Fruit fly (Drosophila melanogaster) whole organism, wandering third instar larva: Measurements from ENCODE around the gene loaf.

ENCODE experiments used
- Hr78 ChIP-seq: fragments of >200 bp; optimal IDR thresholded peaks from 2 replicates; lab custom pipeline; 2017; ENCODE audit warnings: missing biosample characterization, missing genetic modification characterization
- foxo ChIP-seq, 2 experiments: fragments of 200-800 bp; sonication (Bioruptor generic); optimal IDR thresholded peaks; 2 replicates in 1 of 2; 3 replicates in 1 of 2; lab custom pipeline; 2016 to 2017; ENCODE audit warnings: missing biosample characterization in 2 of 2, missing genetic modification characterization in 2 of 2
- h ChIP-seq: fragments of 200-800 bp; sonication (Bioruptor generic); optimal IDR thresholded peaks from 3 replicates; lab custom pipeline; 2016; ENCODE audit warnings: missing biosample characterization, mild to moderate bottlenecking, missing genetic modification characterization
- tai ChIP-seq: sonication (Bioruptor generic); optimal IDR thresholded peaks from 2 replicates; lab custom pipeline; 2016; ENCODE audit warnings: missing biosample characterization, missing genetic modification characterization

dm6 chr3L:11815220-11815797, 49.3 kb upstream of the loaf start, which contains the start of gene CG14130:
- no peak for TF ChIP-seq h (GFP tag; lab: Kevin White, UChicago)
- TF ChIP-seq foxo (GFP tag; optimal IDR thresholded peaks at IDR 0.05; lab: Kevin White, UChicago): no peak
- no peak for TF ChIP-seq Hr78 (GFP tag; lab: Kevin White, UChicago)
- no peak for TF ChIP-seq tai (GFP tag; lab: Kevin White, UChicago)
